Worm (Caenorhabditis elegans): ENCODE data around the gene acbp-6.

Gene acbp-6

ce11 chrII:11974048-11974995 is 790 bp upstream of the acbp-6 start:
- TF ChIP-seq mls-2 (tag; optimal IDR thresholded peaks at IDR 0.05) (peak; percentile 13), elt-1 (tag; optimal IDR thresholded peaks at IDR 0.05; ENCODE audit: borderline replicate concordance, insufficient read depth) (no peak), ceh-83 (GFP tag; optimal IDR thresholded peaks at IDR 0.05) (peak; percentile 59), ceh-43 (GFP tag; optimal IDR thresholded peaks at IDR 0.05) (peak; percentile 44), nhr-12 (tag; optimal IDR thresholded peaks at IDR 0.05) (no peak), lsy-2 (tag; optimal IDR thresholded peaks at IDR 0.05) (no peak), bed-3 (GFP tag; optimal IDR thresholded peaks at IDR 0.05) (peak; percentile 47), drap-1 (GFP tag; optimal IDR thresholded peaks at IDR 0.05) (no peak), nhr-237 (tag; optimal IDR thresholded peaks at IDR 0.05) (no peak), sptf-1 (tag; optimal IDR thresholded peaks at IDR 0.05) (peak; percentile 32), ztf-11 (tag; optimal IDR thresholded peaks at IDR 0.05) (no peak), ces-1 (GFP tag; optimal IDR thresholded peaks at IDR 0.05) (no peak), ham-2 (GFP tag; optimal IDR thresholded peaks at IDR 0.05) (no peak), zip-8 (tag; optimal IDR thresholded peaks at IDR 0.05) (no peak)

- TF ChIP-seq nhr-76 (tag; optimal IDR thresholded peaks at IDR 0.05) (no peak), ham-2 (GFP tag; optimal IDR thresholded peaks at IDR 0.05) (no peak), M03D4.4 (tag; optimal IDR thresholded peaks at IDR 0.05) (no peak)
Measured at ce11 chrII:11972266-11972665, 1.3 kb downstream of the acbp-6 start.

ce11 chrII:11971009-11971636 is 2.4 kb downstream of the acbp-6 start:
- TF ChIP-seq nhr-237 (tag; optimal IDR thresholded peaks at IDR 0.05) (no peak), ztf-11 (tag; optimal IDR thresholded peaks at IDR 0.05) (no peak), tbx-8 (GFP tag; optimal IDR thresholded peaks at IDR 0.05) (no peak), mep-1 (tag; optimal IDR thresholded peaks at IDR 0.05) (no peak), lin-13 (tag; optimal IDR thresholded peaks at IDR 0.05) (no peak), lsy-2 (tag; optimal IDR thresholded peaks at IDR 0.05) (no peak), elt-3 (tag; optimal IDR thresholded peaks at IDR 0.05) (no peak), unc-39 (tag; optimal IDR thresholded peaks at IDR 0.05) (no peak), bed-3 (GFP tag; optimal IDR thresholded peaks at IDR 0.05) (no peak)

ce11 chrII:11969033-11969432 is 4.5 kb downstream of the acbp-6 start:
- TF ChIP-seq sptf-1 (tag; optimal IDR thresholded peaks at IDR 0.05) (no peak), cnd-1 (tag; optimal IDR thresholded peaks at IDR 0.05) (no peak), pha-4 (tag; optimal IDR thresholded peaks at IDR 0.05) (no peak), hlh-1 (tag; optimal IDR thresholded peaks at IDR 0.05) (no peak), ceh-83 (GFP tag; optimal IDR thresholded peaks at IDR 0.05) (no peak), ceh-43 (GFP tag; optimal IDR thresholded peaks at IDR 0.05) (no peak), ztf-11 (tag; optimal IDR thresholded peaks at IDR 0.05) (no peak), lsy-2 (tag; optimal IDR thresholded peaks at IDR 0.05) (no peak), sem-2 (GFP tag; optimal IDR thresholded peaks at IDR 0.05) (no peak), ces-1 (GFP tag; optimal IDR thresholded peaks at IDR 0.05) (no peak), nhr-28 (tag; optimal IDR thresholded peaks at IDR 0.05) (no peak), zip-8 (tag; optimal IDR thresholded peaks at IDR 0.05) (no peak), snpc-4 (tag; optimal IDR thresholded peaks at IDR 0.05) (no peak), nhr-76 (tag; optimal IDR thresholded peaks at IDR 0.05) (no peak), unc-120 (tag; optimal IDR thresholded peaks at IDR 0.05; ENCODE audit: poor library complexity, severe bottlenecking) (no peak), nhr-237 (tag; optimal IDR thresholded peaks at IDR 0.05) (no peak), drap-1 (GFP tag; optimal IDR thresholded peaks at IDR 0.05) (no peak), lin-32 (GFP tag; optimal IDR thresholded peaks at IDR 0.05) (no peak), nhr-2 (tag; optimal IDR thresholded peaks at IDR 0.05) (no peak), elt-1 (tag; optimal IDR thresholded peaks at IDR 0.05; ENCODE audit: borderline replicate concordance, insufficient read depth) (no peak)

- no peak for TF ChIP-seq nhr-28 (tag; optimal IDR thresholded peaks at IDR 0.05)
- TF ChIP-seq ham-2 (GFP tag; optimal IDR thresholded peaks at IDR 0.05) = no peak
- TF ChIP-seq nhr-76 (tag; optimal IDR thresholded peaks at IDR 0.05) = no peak
- TF ChIP-seq elt-3 (tag; optimal IDR thresholded peaks at IDR 0.05) = no peak
- no peak for TF ChIP-seq bed-3 (GFP tag; optimal IDR thresholded peaks at IDR 0.05)
- TF ChIP-seq ces-1 (GFP tag; optimal IDR thresholded peaks at IDR 0.05) = no peak
- no peak for TF ChIP-seq mab-5 (tag; optimal IDR thresholded peaks at IDR 0.05)
- TF ChIP-seq unc-39 (tag; optimal IDR thresholded peaks at IDR 0.05) = no peak
Measured at ce11 chrII:11968275-11968674, 5.3 kb downstream of the acbp-6 start, which contains the start of gene mex-1. Gene mex-1, plus strand, starts transcription at chrII:11968637.
